Fruit fly (Drosophila melanogaster) whole organism, prepupa: ENCODE results near the gene CG43407.

Experiments
- Blimp-1 ChIP-seq: fragments of 200-800 bp; sonication (Bioruptor generic); optimal IDR thresholded peaks from 3 replicates; lab custom pipeline; 2017; ENCODE audit warnings: missing biosample characterization, missing genetic modification characterization, mild to moderate bottlenecking, moderate library complexity, missing genetic modification reagents
- CG16779 ChIP-seq: fragments of 200-800 bp; sonication (Bioruptor generic); optimal IDR thresholded peaks from 3 replicates; lab custom pipeline; 2017; ENCODE audit warnings: missing biosample characterization, mild to moderate bottlenecking, missing genetic modification characterization
- Lpt ChIP-seq: fragments of 200-800 bp; sonication (Bioruptor generic); optimal IDR thresholded peaks from 3 replicates; lab custom pipeline; 2016; ENCODE audit warnings: missing biosample characterization, missing genetic modification characterization
- lz ChIP-seq: fragments of 200-800 bp; sonication (Bioruptor generic); optimal IDR thresholded peaks from 3 replicates; lab custom pipeline; 2016; ENCODE audit warnings: missing biosample characterization, missing genetic modification characterization
- pdm3 ChIP-seq: fragments of 200-800 bp; sonication (Bioruptor generic); optimal IDR thresholded peaks from 3 replicates; lab custom pipeline; 2016; ENCODE audit warnings: missing biosample characterization, missing genetic modification characterization
- svp ChIP-seq: fragments of 200-800 bp; sonication (Bioruptor generic); peaks from one replicate; lab custom pipeline; 2016; ENCODE audit warnings: missing biosample characterization, missing genetic modification characterization

DNA sequence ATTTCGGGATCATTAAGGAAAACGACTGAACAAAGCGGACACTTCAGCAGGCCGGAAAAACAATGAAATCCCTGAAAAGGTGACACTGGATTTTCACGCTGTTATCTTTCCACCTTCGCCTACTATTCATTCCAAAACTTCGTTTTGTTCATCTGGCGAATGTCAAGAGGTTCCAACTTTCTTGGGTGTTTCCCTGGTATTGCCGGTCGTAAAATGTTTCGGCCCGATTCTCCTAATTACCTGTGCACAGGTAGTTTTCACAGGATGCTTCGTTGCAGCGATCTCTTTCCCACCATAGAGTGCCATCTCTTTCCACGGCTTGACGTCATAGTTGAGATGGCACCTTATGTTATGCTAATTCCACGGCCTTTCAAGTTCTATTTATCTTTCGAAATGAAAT, 29.9 kb upstream of the CG43407 start:
- TF ChIP-seq svp (GFP tag; lab: Kevin White, UChicago): no peak
- TF ChIP-seq CG16779 (tag; lab: Kevin White, UChicago): no peak
- TF ChIP-seq Lpt: no peak
- TF ChIP-seq pdm3 (GFP tag; lab: Kevin White, UChicago): no peak
- TF ChIP-seq lz (GFP tag; lab: Kevin White, UChicago): no peak
- TF ChIP-seq Blimp-1 (GFP tag; lab: Kevin White, UChicago): no peak
